Worm (Caenorhabditis elegans): ENCODE measurements around the gene irld-56.

Gene irld-56

DNA sequence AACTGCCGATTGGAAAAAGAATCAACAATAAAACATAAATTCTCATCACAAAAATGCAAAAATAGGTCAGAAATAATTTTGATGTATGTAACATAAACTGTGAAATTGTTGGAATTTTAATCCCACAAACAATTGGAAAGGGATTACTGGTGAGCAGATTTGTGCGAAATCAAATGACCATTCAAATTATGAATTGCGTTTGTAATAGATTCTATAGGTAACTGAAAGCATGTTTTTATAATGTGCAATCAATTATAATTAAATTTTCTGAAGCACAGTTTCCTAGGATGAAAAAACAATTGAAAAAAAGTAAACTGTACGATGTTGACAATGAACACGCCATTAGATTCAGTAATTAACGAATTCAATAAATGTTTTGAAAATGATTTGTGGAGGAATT, 34.1 kb downstream of the irld-56 start, which contains the start of gene tor-1:
TSS of gene tor-1 (minus strand) at position 101 of the 400 bp plus-strand sequence.
- TF ChIP-seq unc-62 (GFP tag; optimal IDR thresholded peaks at IDR 0.05): no peak

DNA sequence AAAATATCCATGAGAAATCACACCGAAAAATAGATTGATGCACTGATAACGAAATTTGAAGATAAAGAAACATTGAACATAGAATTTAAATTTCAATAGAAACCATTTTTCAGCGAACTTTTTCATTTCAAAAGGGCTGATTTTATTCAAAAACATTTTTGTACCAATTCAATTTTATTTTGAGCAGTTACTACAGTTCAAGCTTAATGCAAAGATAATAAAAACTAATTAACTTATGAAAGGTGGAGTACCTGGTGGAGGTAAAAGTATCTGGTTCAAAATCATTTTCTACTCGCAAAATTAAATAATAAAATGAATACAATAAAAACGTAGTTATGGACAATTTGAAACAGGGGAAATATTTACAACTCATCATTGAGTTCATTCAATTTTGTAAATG, 35.7 kb downstream of the irld-56 start, which contains the start of gene tor-2:
TSS of gene tor-2 (minus strand) at position 101 of the 400 bp plus-strand sequence.
- no peak for TF ChIP-seq unc-62 (GFP tag; optimal IDR thresholded peaks at IDR 0.05)

DNA sequence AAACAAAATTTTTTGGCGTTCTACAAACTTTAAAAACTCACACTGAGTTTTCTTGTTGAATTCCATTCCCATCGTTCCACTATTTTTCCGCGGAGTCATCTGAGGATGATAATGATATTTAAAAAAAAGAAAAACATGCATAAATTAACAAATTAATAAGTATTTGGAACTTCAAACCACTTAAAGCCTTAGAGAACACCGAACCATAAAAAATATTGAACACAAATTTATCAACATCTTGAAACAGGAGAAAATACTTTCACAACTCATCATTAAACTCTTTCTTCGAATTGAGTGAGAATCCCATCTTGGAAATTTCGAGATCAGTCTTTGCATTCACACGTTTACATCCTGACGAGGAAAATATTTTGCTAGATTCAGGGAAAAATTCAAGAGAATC, 37.4 kb downstream of the irld-56 start, which contains the start of gene gei-18:
TSS of gene gei-18 (minus strand) at position 101 of the 400 bp plus-strand sequence.
- no peak for TF ChIP-seq unc-62 (GFP tag; optimal IDR thresholded peaks at IDR 0.05)

DNA sequence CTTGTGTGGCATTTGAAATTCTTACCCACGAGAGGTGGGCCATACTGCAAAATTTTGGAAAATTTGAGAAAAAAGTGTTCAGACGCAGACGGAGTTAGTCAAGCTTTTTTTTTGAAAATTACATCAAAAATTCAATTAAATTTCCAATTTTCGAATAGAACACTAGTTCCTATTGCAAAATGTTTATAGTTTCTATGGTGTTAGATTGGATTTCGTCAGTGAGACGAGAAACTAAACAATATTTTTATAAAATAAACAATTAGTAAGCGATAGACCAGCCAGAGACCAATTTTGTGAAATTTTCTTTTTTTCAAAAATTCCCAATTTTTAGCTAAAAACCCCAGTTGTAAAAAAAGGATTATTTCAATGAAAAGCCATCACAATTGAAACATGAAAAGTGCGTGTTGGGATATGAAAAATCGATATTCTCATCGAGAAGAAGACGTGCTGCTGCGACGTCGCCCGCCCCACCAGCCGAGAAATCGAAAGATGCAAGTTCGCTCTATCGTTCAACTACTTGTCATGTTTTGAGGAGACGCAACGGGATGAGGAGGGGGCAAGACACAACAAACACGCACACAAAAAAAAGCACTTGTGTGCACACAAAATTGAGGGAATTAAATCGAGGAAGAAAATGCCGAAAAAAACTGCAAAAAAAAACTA, 39.9 kb downstream of the irld-56 start, which contains the start of gene dnbp-1:
TSS of gene dnbp-1 (minus strand) at position 51 of the 663 bp plus-strand sequence.
- TF ChIP-seq unc-62 (GFP tag; optimal IDR thresholded peaks at IDR 0.05): no peak
